Worm (Caenorhabditis elegans) whole organism, young adult: ENCODE data around the gene col-42.
A peak's percentile ranks its signal among the peaks of the same experiment; 100 is the strongest.

Source experiments
- cebp-1 ChIP-seq, 2 experiments: fragments of 200-800 bp in 1 of 2; sonication (Bioruptor generic) in 1 of 2; sonication (generic microtip) in 1 of 2; IDR thresholded peaks in 1 of 2; optimal IDR thresholded peaks in 1 of 2; 2 replicates each; pipeline versions ENCODE4 v1.3.6 to Lab custom; 2017 to 2022; ENCODE audit warnings: missing compliant biosample characterization in 2 of 2, missing genetic modification characterization in 2 of 2, mild to moderate bottlenecking in 1 of 2, missing genetic modification reagents in 1 of 2, moderate library complexity in 1 of 2
- die-1 ChIP-seq: sonication (generic microtip); optimal IDR thresholded peaks from 2 replicates; lab custom pipeline; 2016; ENCODE audit warnings: missing genotype, mild to moderate bottlenecking, missing genetic modification characterization, missing compliant biosample characterization
- hmg-1.2 ChIP-seq: fragments of 200-800 bp; sonication (Bioruptor generic); IDR thresholded peaks from 2 replicates; pipeline ENCODE4 v1.3.6; 2022; ENCODE audit warnings: missing genetic modification reagents, missing genetic modification characterization, missing compliant biosample characterization
- pbrm-1 ChIP-seq: fragments of 200-800 bp; sonication (Bioruptor generic); IDR thresholded peaks from 2 replicates; pipeline ENCODE4 v1.3.6; 2022; ENCODE audit warnings: missing genetic modification reagents, missing genetic modification characterization, missing compliant biosample characterization
- ztf-18 ChIP-seq: sonication (generic microtip); optimal IDR thresholded peaks from 2 replicates; lab custom pipeline; 2016; ENCODE audit warnings: missing genotype, mild to moderate bottlenecking, missing genetic modification characterization, missing compliant biosample characterization

col-42 gene

DNA sequence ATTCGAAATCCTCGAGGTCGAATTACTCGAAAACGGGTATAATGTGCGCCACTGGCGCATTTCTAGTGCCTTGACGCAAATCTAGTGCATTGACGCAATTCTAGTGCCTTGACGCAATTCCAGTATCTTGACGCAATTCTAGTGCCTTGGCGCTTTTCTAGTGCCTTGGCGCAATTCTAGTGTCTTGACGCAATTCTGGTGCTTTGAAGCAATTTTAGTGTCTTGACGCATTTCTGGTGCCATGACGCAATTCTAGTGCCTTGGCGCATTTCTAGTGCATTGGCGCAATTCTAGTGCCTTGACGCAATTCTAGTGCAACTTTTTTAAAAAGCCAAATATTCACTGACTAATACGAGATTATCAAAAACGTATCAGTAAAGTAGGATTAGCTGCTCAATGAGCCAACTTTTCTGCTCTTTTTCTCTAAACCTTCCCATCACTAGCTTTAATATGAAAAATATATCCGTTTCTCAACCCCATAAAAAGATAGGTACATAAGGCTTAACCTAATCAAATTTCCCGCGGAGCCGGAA is 46.2 kb downstream of the col-42 start, which contains the start of gene Y69H2.17:
Y69H2.17 (plus strand) TSS at position 483 of the 533 bp plus-strand sequence.
- TF ChIP-seq die-1 (no peak), pbrm-1 (GFP tag; lab: Robert Waterston, UW) (no peak), ztf-18 (tag; lab: Kevin White, UChicago) (peak; percentile 54)

- TF ChIP-seq cebp-1 (GFP tag; IDR thresholded peaks at IDR 0.05; lab: Robert Waterston, UW) (no peak; the same call in 1 of the 2 replicates), cebp-1 (tag; optimal IDR thresholded peaks at IDR 0.05; lab: Kevin White, UChicago) (peak; percentile 92), hmg-1.2 (GFP tag; lab: Robert Waterston, UW) (no peak)
Observed at ce11 chrV:18687361-18687760, 49.1 kb downstream of the col-42 start.
